Fruit fly (Drosophila melanogaster): ENCODE results near the gene Sfxn1-3.

The Sfxn1-3 gene

dm6 chr3R:4378363-4379354, at the start of gene Sfxn1-3 (continued):
- TF ChIP-seq CG15514 (GFP tag; optimal IDR thresholded peaks at IDR 0.05), result peak; percentile 51
- no peak for TF ChIP-seq fd96Cb (tag; optimal IDR thresholded peaks at IDR 0.05)
- peak; percentile 93 for TF ChIP-seq exex (tag; optimal IDR thresholded peaks at IDR 0.05)
- no peak for TF ChIP-seq dimm (GFP tag; IDR thresholded peaks at IDR 0.05)
- no peak for TF ChIP-seq CG43689 (GFP tag; IDR thresholded peaks at IDR 0.05)
- no peak for TF ChIP-seq ac (GFP tag; optimal IDR thresholded peaks at IDR 0.05)
- 0 out of 3 replicates have a peak, but pooled peaks have one; percentile 20 for TF ChIP-seq CG7357 (GFP tag; IDR thresholded peaks at IDR 0.05)
- TF ChIP-seq Med (GFP tag), result peak; percentile 94
- peak; percentile 26 for TF ChIP-seq ERR (GFP tag; optimal IDR thresholded peaks at IDR 0.05)
- TF ChIP-seq HLHmδ (GFP tag; optimal IDR thresholded peaks at IDR 0.05), result peak; percentile 84
- no peak for TF ChIP-seq B-H1 (GFP tag; IDR thresholded peaks at IDR 0.05)
- TF ChIP-seq CG4282 (GFP tag; optimal IDR thresholded peaks at IDR 0.05), result peak; percentile 38
- TF ChIP-seq CG2712 (tag; optimal IDR thresholded peaks at IDR 0.05), result peak; percentile 21
- no peak for TF ChIP-seq Spps (tag; optimal IDR thresholded peaks at IDR 0.05)
- peak; percentile 61; the same call in 1 of the 3 replicates for TF ChIP-seq CG11456 (GFP tag; IDR thresholded peaks at IDR 0.05)
- no peak for TF ChIP-seq CG2875 (GFP tag; optimal IDR thresholded peaks at IDR 0.05)
- TF ChIP-seq jigr1 (GFP tag; IDR thresholded peaks at IDR 0.05), result no peak
- peak; percentile 73 for TF ChIP-seq cwo (GFP tag; optimal IDR thresholded peaks at IDR 0.05)
- TF ChIP-seq lola (GFP tag; optimal IDR thresholded peaks at IDR 0.05), result no peak
- TF ChIP-seq Hr3 (GFP tag; optimal IDR thresholded peaks at IDR 0.05), result no peak
- TF ChIP-seq Atf3 (GFP tag; optimal IDR thresholded peaks at IDR 0.05), result peak; percentile 0
- TF ChIP-seq CG2202 (tag; optimal IDR thresholded peaks at IDR 0.05), result no peak
- no peak for TF ChIP-seq CG8281 (tag; optimal IDR thresholded peaks at IDR 0.05)
- peak; percentile 9 for TF ChIP-seq chn (GFP tag; optimal IDR thresholded peaks at IDR 0.05)
- TF ChIP-seq CG6683 (GFP tag; optimal IDR thresholded peaks at IDR 0.05), result no peak
- TF ChIP-seq PHDP (tag; optimal IDR thresholded peaks at IDR 0.05), result peak; percentile 12
- TF ChIP-seq wor (GFP tag; IDR thresholded peaks at IDR 0.05), result no peak
- peak; percentile 75 for TF ChIP-seq Bgb (GFP tag; IDR thresholded peaks at IDR 0.05; ENCODE audit: partially characterized antibody)
- no peak for TF ChIP-seq mld (GFP tag; IDR thresholded peaks at IDR 0.05; ENCODE audit: partially characterized antibody)
- TF ChIP-seq CG1603 (tag; optimal IDR thresholded peaks at IDR 0.05), result peak; percentile 23
- peak; percentile 58; the same call in 2 of the 3 replicates for TF ChIP-seq so (GFP tag; IDR thresholded peaks at IDR 0.05)
- peak; percentile 57; the same call in 1 of the 3 replicates for TF ChIP-seq Dbx (GFP tag; IDR thresholded peaks at IDR 0.05)
- TF ChIP-seq Oli (tag; optimal IDR thresholded peaks at IDR 0.05), result no peak
- TF ChIP-seq CG4424 (GFP tag; optimal IDR thresholded peaks at IDR 0.05), result no peak
- no peak for TF ChIP-seq CHES-1-like (GFP tag; optimal IDR thresholded peaks at IDR 0.05)
- no peak for TF ChIP-seq jing (GFP tag; optimal IDR thresholded peaks at IDR 0.05)
- TF ChIP-seq CG8089 (GFP tag; optimal IDR thresholded peaks at IDR 0.05), result no peak
- no peak for TF ChIP-seq CG6654 (GFP tag; optimal IDR thresholded peaks at IDR 0.05)
- no peak for TF ChIP-seq CG10366 (GFP tag; IDR thresholded peaks at IDR 0.05)
- peak; percentile 16 for TF ChIP-seq CG1602 (GFP tag; optimal IDR thresholded peaks at IDR 0.05)
- TF ChIP-seq grn (GFP tag; optimal IDR thresholded peaks at IDR 0.05), result peak; percentile 80
- 0 out of 2 replicates have a peak, but pooled peaks have one; percentile 8 for TF ChIP-seq HLH3B (GFP tag; IDR thresholded peaks at IDR 0.05)
- TF ChIP-seq Abd-B (GFP tag; optimal IDR thresholded peaks at IDR 0.05), result no peak
- no peak for TF ChIP-seq Bteb2 (GFP tag; optimal IDR thresholded peaks at IDR 0.05)
- TF ChIP-seq sr (GFP tag; IDR thresholded peaks at IDR 0.05), result no peak; the same call in 1 of the 3 replicates
- peak; percentile 58 for TF ChIP-seq CG13287 (GFP tag; IDR thresholded peaks at IDR 0.05; ENCODE audit: partially characterized antibody)
- TF ChIP-seq Dll (GFP tag; IDR thresholded peaks at IDR 0.05; ENCODE audit: partially characterized antibody), result no peak
- TF ChIP-seq Lpt (GFP tag; optimal IDR thresholded peaks at IDR 0.05), result no peak
